Fruit fly (Drosophila melanogaster): ENCODE data around the gene mfrn.

mfrn gene

DNA sequence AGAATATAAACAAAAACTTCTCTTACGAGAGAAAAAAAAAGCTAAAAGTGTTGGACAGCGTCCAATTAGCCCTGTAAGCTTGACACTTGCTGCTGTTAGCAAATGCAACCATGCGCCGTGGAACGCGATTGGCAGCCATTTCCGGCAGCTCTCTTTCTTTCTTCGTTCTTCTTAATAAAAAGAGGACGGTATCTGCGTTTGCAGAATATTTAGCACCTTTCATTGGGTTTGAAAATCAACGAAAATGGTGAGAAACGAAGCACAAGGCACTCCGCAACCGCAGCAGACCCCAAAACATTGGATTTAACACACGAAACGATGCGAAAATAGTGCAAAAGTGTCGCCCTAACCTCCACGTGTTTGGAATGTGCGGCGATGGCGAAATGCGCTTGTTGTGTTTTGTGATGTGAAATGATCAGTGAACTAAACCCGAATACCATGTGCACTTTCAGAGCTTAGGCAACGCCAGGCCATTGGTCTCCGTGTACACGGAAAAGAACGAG lies 25.1 kb downstream of the mfrn start, which contains the start of gene RpL4 (continued):
- TF ChIP-seq CoRest (tag; optimal IDR thresholded peaks at IDR 0.05) (peak; percentile 75), Jarid2 (GFP tag; optimal IDR thresholded peaks at IDR 0.05) (peak; percentile 50), CG5245 (GFP tag; optimal IDR thresholded peaks at IDR 0.05) (peak; percentile 76), CG2712 (tag; optimal IDR thresholded peaks at IDR 0.05) (peak; percentile 40), ftz-f1 (GFP tag; optimal IDR thresholded peaks at IDR 0.05) (no peak), prd (optimal IDR thresholded peaks at IDR 0.05) (no peak), prd (GFP tag; IDR thresholded peaks at IDR 0.05) (peak; percentile 48; the same call in 2 of the 3 replicates), Blimp-1 (GFP tag; optimal IDR thresholded peaks at IDR 0.05) (peak; percentile 31), ranshi (GFP tag; IDR thresholded peaks at IDR 0.05) (peak; percentile 77), CG4404 (GFP tag; IDR thresholded peaks at IDR 0.05) (0 out of 2 replicates have a peak, but pooled peaks have one; percentile 27), CG3995 (GFP tag; optimal IDR thresholded peaks at IDR 0.05) (peak; percentile 55), Vsx1 (GFP tag; optimal IDR thresholded peaks at IDR 0.05) (peak; percentile 83), toy (GFP tag; IDR thresholded peaks at IDR 0.05) (peak; percentile 71), Dp (GFP tag; optimal IDR thresholded peaks at IDR 0.05) (peak; percentile 12), Kr (GFP tag; optimal IDR thresholded peaks at IDR 0.05) (peak; percentile 57), CG6654 (GFP tag; optimal IDR thresholded peaks at IDR 0.05) (peak; percentile 65), lola (GFP tag; optimal IDR thresholded peaks at IDR 0.05) (peak in 1 of 3 experiments; percentile 61), bcd (GFP tag; optimal IDR thresholded peaks at IDR 0.05) (peak; percentile 92), sqz (GFP tag; optimal IDR thresholded peaks at IDR 0.05) (peak; percentile 90), yki (optimal IDR thresholded peaks at IDR 0.05) (no peak), CG18262 (tag; optimal IDR thresholded peaks at IDR 0.05) (peak; percentile 64), nerfin-2 (GFP tag; IDR thresholded peaks at IDR 0.05; ENCODE audit: partially characterized antibody) (no peak), ATbp (GFP tag; optimal IDR thresholded peaks at IDR 0.05) (peak; percentile 84), CG18599 (GFP tag; optimal IDR thresholded peaks at IDR 0.05) (peak; percentile 81), BtbVII (GFP tag; optimal IDR thresholded peaks at IDR 0.05) (peak; percentile 87), CG7928 (GFP tag; optimal IDR thresholded peaks at IDR 0.05) (peak; percentile 56), en (GFP tag; optimal IDR thresholded peaks at IDR 0.05) (peak; percentile 76), dimm (GFP tag; IDR thresholded peaks at IDR 0.05) (peak; percentile 51; the same call in 1 of the 2 replicates), CG14965 (GFP tag; optimal IDR thresholded peaks at IDR 0.05; ENCODE audit: borderline replicate concordance) (no peak), Nf-YC (tag; optimal IDR thresholded peaks at IDR 0.05) (peak; percentile 38), CG12104 (GFP tag; optimal IDR thresholded peaks at IDR 0.05) (peak; percentile 85), maf-S (GFP tag; optimal IDR thresholded peaks at IDR 0.05) (peak; percentile 56), schlank (tag; optimal IDR thresholded peaks at IDR 0.05) (peak; percentile 88), pum (GFP tag; optimal IDR thresholded peaks at IDR 0.05) (peak; percentile 51), unc-4 (GFP tag; IDR thresholded peaks at IDR 0.05; ENCODE audit: partially characterized antibody) (no peak), CG17385 (GFP tag; optimal IDR thresholded peaks at IDR 0.05) (peak; percentile 90), ap (GFP tag; IDR thresholded peaks at IDR 0.05) (peak; percentile 76), zen (tag; optimal IDR thresholded peaks at IDR 0.05) (peak; percentile 45), zf30C (GFP tag; optimal IDR thresholded peaks at IDR 0.05) (peak; percentile 39), CG13775 (GFP tag; optimal IDR thresholded peaks at IDR 0.05) (peak; percentile 95), caup (GFP tag; optimal IDR thresholded peaks at IDR 0.05; ENCODE audit: severe bottlenecking) (peak; percentile 96), CG15269 (tag; optimal IDR thresholded peaks at IDR 0.05) (peak; percentile 81), ara (GFP tag; IDR thresholded peaks at IDR 0.05) (peak; percentile 81), CG32532 (GFP tag; IDR thresholded peaks at IDR 0.05) (peak; percentile 89), E2f2 (GFP tag; IDR thresholded peaks at IDR 0.05) (peak; percentile 51), repo (GFP tag; optimal IDR thresholded peaks at IDR 0.05) (peak; percentile 71), CG9437 (GFP tag; optimal IDR thresholded peaks at IDR 0.05) (peak; percentile 88), slou (GFP tag; optimal IDR thresholded peaks at IDR 0.05) (peak; percentile 35), tll (GFP tag; optimal IDR thresholded peaks at IDR 0.05) (no peak)

Data from whole organism, embryonic.